Worm (Caenorhabditis elegans) whole organism, midembryonic: ENCODE data around the gene szy-4.

ENCODE experiments used
- T22C8.4 ChIP-seq: fragments of 200-800 bp; sonication (Bioruptor generic); IDR thresholded peaks from 2 replicates; pipeline ENCODE4 v1.3.6; 2022; ENCODE audit warnings: missing genetic modification characterization, missing compliant biosample characterization
- flt-1 ChIP-seq: fragments of 200-800 bp; sonication (Bioruptor generic); IDR thresholded peaks from 2 replicates; pipeline ENCODE4 v1.3.6; 2022; ENCODE audit warnings: missing genetic modification characterization, missing compliant biosample characterization
- klf-2 ChIP-seq: fragments of 200-800 bp; sonication (Bioruptor generic); conservative IDR thresholded peaks from 2 replicates; pipeline ENCODE4 v1.3.6; 2022; ENCODE audit warnings: missing genetic modification reagents, missing genetic modification characterization, missing compliant biosample characterization
- tab-1 ChIP-seq: fragments of 200-800 bp; sonication (Bioruptor generic); IDR thresholded peaks from 2 replicates; pipeline ENCODE4 v1.3.6; 2022; ENCODE audit warnings: missing genetic modification characterization, missing compliant biosample characterization
- ztf-23 ChIP-seq: fragments of 200-800 bp; sonication (Bioruptor generic); IDR thresholded peaks from 2 replicates; pipeline ENCODE4 v1.3.6; 2022; ENCODE audit warnings: missing genetic modification reagents, missing genetic modification characterization, missing compliant biosample characterization
- ztf-29 ChIP-seq: fragments of 200-800 bp; sonication (Bioruptor generic); IDR thresholded peaks from 2 replicates; pipeline ENCODE4 v1.3.6; 2022; ENCODE audit warnings: missing genetic modification reagents, missing genetic modification characterization, missing compliant biosample characterization

- TF ChIP-seq klf-2 (no peak), ztf-23 (GFP tag; lab: Robert Waterston, UW) (no peak), ztf-29 (no peak), flt-1 (GFP tag; lab: Robert Waterston, UW) (no peak), T22C8.4 (GFP tag; lab: Robert Waterston, UW) (no peak), tab-1 (GFP tag; lab: Robert Waterston, UW) (no peak)
Measured at ce11 chrII:6245199-6245702, 46.8 kb downstream of the szy-4 start, which contains the start of gene blos-4.
